Fruit fly (Drosophila melanogaster) whole organism, adult: ENCODE measurements around the gene Cyp28c1.

ENCODE experiments used
- CG11617 ChIP-seq: fragments of 200-800 bp; sonication (Bioruptor generic); optimal IDR thresholded peaks from 2 replicates; lab custom pipeline; 2017; ENCODE audit warnings: mild to moderate bottlenecking, missing biosample characterization, missing genetic modification reagents, missing genetic modification characterization
- CG12768 ChIP-seq: fragments of 200-800 bp; sonication (Bioruptor generic); optimal IDR thresholded peaks from 2 replicates; lab custom pipeline; 2017; ENCODE audit warnings: missing biosample characterization, missing genetic modification characterization, mild to moderate bottlenecking, moderate library complexity, missing genetic modification reagents
- CG14711 ChIP-seq: fragments of 200-800 bp; sonication (Bioruptor generic); optimal IDR thresholded peaks from 2 replicates; lab custom pipeline; 2018; ENCODE audit warnings: missing biosample characterization, mild to moderate bottlenecking, missing genetic modification characterization, moderate library complexity
- CG1620 ChIP-seq: fragments of 200-800 bp; sonication (Bioruptor generic); optimal IDR thresholded peaks from 2 replicates; lab custom pipeline; 2016; ENCODE audit warnings: missing biosample characterization, missing genetic modification characterization
- CG33017 ChIP-seq: fragments of 200-800 bp; sonication (Bioruptor generic); optimal IDR thresholded peaks from 2 replicates; lab custom pipeline; 2018; ENCODE audit warnings: missing biosample characterization, mild to moderate bottlenecking, missing genetic modification characterization, moderate library complexity
- CG5204 ChIP-seq: fragments of 200-800 bp; sonication (Bioruptor generic); optimal IDR thresholded peaks from 2 replicates; lab custom pipeline; 2016; ENCODE audit warnings: missing biosample characterization, missing genetic modification characterization
- CG7101 ChIP-seq: fragments of 200-800 bp; sonication (Bioruptor generic); optimal IDR thresholded peaks from 2 replicates; lab custom pipeline; 2018; ENCODE audit warnings: missing biosample characterization, mild to moderate bottlenecking, missing genetic modification characterization, moderate library complexity
- Clk ChIP-seq: fragments of 200-800 bp; sonication (Bioruptor generic); optimal IDR thresholded peaks from 2 replicates; lab custom pipeline; 2017; ENCODE audit warnings: missing biosample characterization, missing genetic modification characterization
- Hr96 ChIP-seq: fragments of 200-800 bp; sonication (Bioruptor generic); optimal IDR thresholded peaks from 2 replicates; lab custom pipeline; 2016; ENCODE audit warnings: missing biosample characterization, missing genetic modification characterization
- Mnt ChIP-seq: fragments of 200-800 bp; sonication (Bioruptor generic); optimal IDR thresholded peaks from 2 replicates; lab custom pipeline; 2016; ENCODE audit warnings: missing biosample characterization, mild to moderate bottlenecking, missing genetic modification characterization
- cic ChIP-seq: fragments of 200-800 bp; sonication (Bioruptor generic); optimal IDR thresholded peaks from 2 replicates; lab custom pipeline; 2017; ENCODE audit warnings: missing biosample characterization, mild to moderate bottlenecking, missing genetic modification characterization, moderate library complexity
- kay ChIP-seq: fragments of 200-800 bp; sonication (Bioruptor generic); peaks from one replicate; lab custom pipeline; 2016; ENCODE audit warnings: missing biosample characterization, missing genetic modification characterization, borderline replicate concordance
- tj ChIP-seq: fragments of 200-800 bp; sonication (Bioruptor generic); optimal IDR thresholded peaks from 3 replicates; lab custom pipeline; 2017; ENCODE audit warnings: missing biosample characterization, mild to moderate bottlenecking, missing genetic modification characterization, moderate library complexity

- no peak for TF ChIP-seq cic (GFP tag; lab: Kevin White, UChicago)
- TF ChIP-seq Hr96 = no peak
- no peak for TF ChIP-seq CG14711
- no peak for TF ChIP-seq CG1620 (GFP tag; lab: Kevin White, UChicago)
- no peak for TF ChIP-seq CG5204
- no peak for TF ChIP-seq CG7101 (tag; lab: Kevin White, UChicago)
- TF ChIP-seq Clk (GFP tag; lab: Kevin White, UChicago) = no peak
- no peak for TF ChIP-seq CG12768 (GFP tag; lab: Kevin White, UChicago)
- TF ChIP-seq CG33017 (tag; lab: Kevin White, UChicago) = no peak
- TF ChIP-seq tj (GFP tag; lab: Kevin White, UChicago) = no peak
- TF ChIP-seq kay (GFP tag; lab: Kevin White, UChicago) = no peak
- TF ChIP-seq CG11617 (GFP tag; lab: Kevin White, UChicago) = no peak
- no peak for TF ChIP-seq Mnt (GFP tag; lab: Kevin White, UChicago)
Measured at dm6 chrX:11884134-11884533, 44.7 kb downstream of the Cyp28c1 start.
